Fruit fly (Drosophila melanogaster) whole organism, embryonic: Measurements from ENCODE around the gene CG9630.

Experiments
- BtbVII ChIP-seq: fragments of 200-800 bp; sonication (Bioruptor generic); optimal IDR thresholded peaks from 3 replicates; lab custom pipeline; 2017; ENCODE audit warnings: missing biosample characterization, mild to moderate bottlenecking, missing genetic modification characterization
- CG10267 ChIP-seq: fragments of 200-800 bp; sonication (Bioruptor generic); optimal IDR thresholded peaks from 2 replicates; lab custom pipeline; 2018; ENCODE audit warnings: missing biosample characterization, mild to moderate bottlenecking, missing genetic modification characterization, moderate library complexity
- CG10274 ChIP-seq: fragments of 200-800 bp; sonication (Bioruptor generic); optimal IDR thresholded peaks from 3 replicates; lab custom pipeline; 2017; ENCODE audit warnings: missing biosample characterization, mild to moderate bottlenecking, missing genetic modification characterization
- CG10565 ChIP-seq: fragments of 200-800 bp; sonication (Bioruptor generic); optimal IDR thresholded peaks from 3 replicates; lab custom pipeline; 2016; ENCODE audit warnings: missing biosample characterization, mild to moderate bottlenecking, missing genetic modification characterization
- CG10979 ChIP-seq: fragments of 200-800 bp; sonication (Bioruptor generic); optimal IDR thresholded peaks from 2 replicates; lab custom pipeline; 2018; ENCODE audit warnings: missing biosample characterization, mild to moderate bottlenecking, missing genetic modification characterization, moderate library complexity
- CG12659 ChIP-seq: fragments of 200-800 bp; sonication (Bioruptor generic); optimal IDR thresholded peaks from 3 replicates; lab custom pipeline; 2017; ENCODE audit warnings: mild to moderate bottlenecking, missing biosample characterization, missing genetic modification reagents, missing genetic modification characterization
- CG13624 ChIP-seq: fragments of 200-800 bp; sonication (Bioruptor generic); optimal IDR thresholded peaks from 2 replicates; lab custom pipeline; 2016; ENCODE audit warnings: missing biosample characterization, missing genetic modification characterization
- CG15514 ChIP-seq: fragments of 200-800 bp; sonication (Bioruptor generic); optimal IDR thresholded peaks from 3 replicates; lab custom pipeline; 2017; ENCODE audit warnings: missing biosample characterization, missing genetic modification characterization, mild to moderate bottlenecking, moderate library complexity, missing genetic modification reagents
- CG1603 ChIP-seq: fragments of 200-800 bp; sonication (Bioruptor generic); optimal IDR thresholded peaks from 2 replicates; lab custom pipeline; 2019; ENCODE audit warnings: missing biosample characterization, mild to moderate bottlenecking, missing genetic modification characterization, moderate library complexity
- CG16813 ChIP-seq: fragments of 200-800 bp; sonication (Bioruptor generic); IDR thresholded peaks from 3 replicates; pipeline ENCODE4 v1.3.6; 2022; ENCODE audit warnings: missing biosample characterization, missing genetic modification characterization; ENCODE audit not compliant: partially characterized antibody
- CG17385 ChIP-seq: fragments of 200-800 bp; sonication (Bioruptor generic); optimal IDR thresholded peaks from 3 replicates; lab custom pipeline; 2018; ENCODE audit warnings: missing biosample characterization, mild to moderate bottlenecking, missing genetic modification characterization
- CG2116 ChIP-seq: fragments of 200-800 bp; sonication (Bioruptor generic); optimal IDR thresholded peaks from 3 replicates; lab custom pipeline; 2018; ENCODE audit warnings: missing biosample characterization, mild to moderate bottlenecking, missing genetic modification characterization
- CG30020 ChIP-seq: fragments of 200-800 bp; optimal IDR thresholded peaks from 2 replicates; lab custom pipeline; 2019; ENCODE audit warnings: missing biosample characterization, mild to moderate bottlenecking, missing genetic modification characterization, moderate library complexity
- CG31388 ChIP-seq: fragments of 200-800 bp; sonication (Bioruptor generic); optimal IDR thresholded peaks from 2 replicates; lab custom pipeline; 2016; ENCODE audit warnings: missing biosample characterization, missing genetic modification characterization
- CG33213 ChIP-seq: fragments of 200-800 bp; sonication (Bioruptor generic); optimal IDR thresholded peaks from 3 replicates; lab custom pipeline; 2016; ENCODE audit warnings: missing biosample characterization, missing genetic modification characterization
- CG34224 ChIP-seq: fragments of 200-800 bp; sonication (Bioruptor generic); IDR thresholded peaks from 3 replicates; pipeline ENCODE4 v1.3.6; 2022; ENCODE audit warnings: missing biosample characterization, missing genetic modification characterization; ENCODE audit not compliant: partially characterized antibody
- CG34422 ChIP-seq: fragments of 200-800 bp; sonication (Bioruptor generic); IDR thresholded peaks from 3 replicates; pipeline ENCODE4 v1.3.6; 2022; ENCODE audit warnings: missing biosample characterization, missing genetic modification characterization
- CG3847 ChIP-seq: fragments of 200-800 bp; sonication (Bioruptor generic); IDR thresholded peaks from 2 replicates; pipeline ENCODE4 v1.3.6; 2022; ENCODE audit warnings: missing biosample characterization, missing genetic modification characterization
- CG4820 ChIP-seq: fragments of 200-800 bp; sonication (Bioruptor generic); optimal IDR thresholded peaks from 3 replicates; lab custom pipeline; 2016; ENCODE audit warnings: missing biosample characterization, missing genetic modification characterization
- CG6791 ChIP-seq: fragments of 200-800 bp; sonication (Bioruptor generic); IDR thresholded peaks from 3 replicates; pipeline ENCODE4 v1.3.6; 2022; ENCODE audit warnings: missing biosample characterization, missing genetic modification characterization; ENCODE audit not compliant: partially characterized antibody
- CG7271 ChIP-seq: fragments of 200-800 bp; sonication (Bioruptor generic); optimal IDR thresholded peaks from 2 replicates; lab custom pipeline; 2018; ENCODE audit warnings: missing biosample characterization, mild to moderate bottlenecking, missing genetic modification characterization, moderate library complexity
- CG7745 ChIP-seq: fragments of 200-800 bp; sonication (Bioruptor generic); optimal IDR thresholded peaks from 2 replicates; lab custom pipeline; 2018; ENCODE audit warnings: missing biosample characterization, mild to moderate bottlenecking, missing genetic modification characterization, moderate library complexity
- CG8089 ChIP-seq: fragments of 200-800 bp; sonication (Bioruptor generic); optimal IDR thresholded peaks from 3 replicates; lab custom pipeline; 2016; ENCODE audit warnings: missing biosample characterization, missing genetic modification characterization
- CG8765 ChIP-seq: fragments of 200-800 bp; sonication (Bioruptor generic); IDR thresholded peaks from 2 replicates; pipeline ENCODE4 v1.3.6; 2022; ENCODE audit warnings: missing biosample characterization, missing genetic modification characterization
- CkIIα-i1 ChIP-seq: fragments of 200-800 bp; sonication (Bioruptor generic); IDR thresholded peaks from 2 replicates; pipeline ENCODE4 v1.3.6; 2022; ENCODE audit warnings: missing biosample characterization, missing genetic modification characterization
- Deaf1 ChIP-seq: fragments of 200-800 bp; optimal IDR thresholded peaks from 3 replicates; lab custom pipeline; 2019; ENCODE audit warnings: missing biosample characterization, mild to moderate bottlenecking, missing genetic modification characterization, moderate library complexity
- E2f2 ChIP-seq: fragments of 200-800 bp; sonication (Bioruptor generic); IDR thresholded peaks from 2 replicates; pipeline ENCODE4 v1.3.6; 2022; ENCODE audit warnings: missing biosample characterization, missing genetic modification characterization
- HLH54F ChIP-seq: fragments of 200-800 bp; sonication (Bioruptor generic); optimal IDR thresholded peaks from 3 replicates; lab custom pipeline; 2016; ENCODE audit warnings: missing biosample characterization, missing genetic modification characterization
- Hr3 ChIP-seq: fragments of 200-800 bp; sonication (Bioruptor generic); optimal IDR thresholded peaks from 3 replicates; lab custom pipeline; 2016; ENCODE audit warnings: missing biosample characterization, missing genetic modification characterization
- MESR4 ChIP-seq: fragments of 200-800 bp; sonication (Bioruptor generic); optimal IDR thresholded peaks from 2 replicates; lab custom pipeline; 2018; ENCODE audit warnings: missing biosample characterization, mild to moderate bottlenecking, missing genetic modification characterization, moderate library complexity
- Sox100B ChIP-seq: fragments of 200-800 bp; sonication (Bioruptor generic); optimal IDR thresholded peaks from 3 replicates; lab custom pipeline; 2018; ENCODE audit warnings: missing biosample characterization, mild to moderate bottlenecking, missing genetic modification characterization
- YL-1 ChIP-seq: fragments of 200-800 bp; sonication (Bioruptor generic); optimal IDR thresholded peaks from 3 replicates; lab custom pipeline; 2017; ENCODE audit warnings: missing biosample characterization, mild to moderate bottlenecking, missing genetic modification characterization
- bbx ChIP-seq: fragments of 200-800 bp; sonication (Bioruptor generic); IDR thresholded peaks from 2 replicates; pipeline ENCODE4 v1.3.6; 2022; ENCODE audit warnings: missing biosample characterization, missing genetic modification characterization; ENCODE audit not compliant: partially characterized antibody
- br ChIP-seq: fragments of >200 bp; optimal IDR thresholded peaks from 2 replicates; lab custom pipeline; 2017
- cad ChIP-seq: fragments of >200 bp; optimal IDR thresholded peaks from 2 replicates; lab custom pipeline; 2017; ENCODE audit warnings: missing biosample characterization, missing genetic modification characterization
- ci ChIP-seq: fragments of 200-800 bp; sonication (Bioruptor generic); IDR thresholded peaks from 3 replicates; pipeline ENCODE4 v1.3.6; 2022; ENCODE audit warnings: missing biosample characterization, missing genetic modification characterization
- da ChIP-seq: fragments of 200-800 bp; sonication (Bioruptor generic); optimal IDR thresholded peaks from 2 replicates; lab custom pipeline; 2016; ENCODE audit warnings: missing biosample characterization, missing genetic modification characterization
- dati ChIP-seq: fragments of 200-800 bp; sonication (Bioruptor generic); IDR thresholded peaks from 2 replicates; pipeline ENCODE4 v1.3.6; 2022; ENCODE audit warnings: missing biosample characterization, missing genetic modification characterization
- dysf ChIP-seq: fragments of 200-800 bp; sonication (Bioruptor generic); IDR thresholded peaks from 3 replicates; pipeline ENCODE4 v1.3.6; 2022; ENCODE audit warnings: missing biosample characterization, missing genetic modification characterization
- gcm ChIP-seq: fragments of 200-800 bp; sonication (Bioruptor generic); optimal IDR thresholded peaks from 2 replicates; lab custom pipeline; 2019; ENCODE audit warnings: missing biosample characterization, mild to moderate bottlenecking, missing genetic modification characterization, moderate library complexity
- insv ChIP-seq, 2 experiments: fragments of 200-800 bp; sonication (Bioruptor generic); optimal IDR thresholded peaks; 3 replicates each; lab custom pipeline; 2016 to 2018; ENCODE audit warnings: missing biosample characterization in 2 of 2, missing genetic modification characterization in 2 of 2
- lmd ChIP-seq: fragments of 200-800 bp; sonication (Bioruptor generic); IDR thresholded peaks from 2 replicates; pipeline ENCODE4 v1.3.6; 2022; ENCODE audit warnings: missing biosample characterization, missing genetic modification characterization
- nom ChIP-seq: fragments of 200-800 bp; sonication (Bioruptor generic); optimal IDR thresholded peaks from 2 replicates; lab custom pipeline; 2017; ENCODE audit warnings: missing biosample characterization, missing genetic modification characterization, mild to moderate bottlenecking, moderate library complexity, missing genetic modification reagents
- peb ChIP-seq: fragments of 200-800 bp; sonication (Bioruptor generic); IDR thresholded peaks from 2 replicates; pipeline ENCODE4 v1.3.6; 2022; ENCODE audit warnings: missing biosample characterization, missing genetic modification characterization
- prd ChIP-seq, 3 experiments: fragments of >200 bp in 2 of 3; fragments of 200-800 bp in 1 of 3; sonication (Bioruptor generic) in 1 of 3; optimal IDR thresholded peaks in 2 of 3; IDR thresholded peaks in 1 of 3; 2 replicates in 2 of 3; 3 replicates in 1 of 3; pipeline versions ENCODE4 v1.3.6 to Lab custom; 2017 to 2022; ENCODE audit warnings: missing biosample characterization in 1 of 3, missing genetic modification characterization in 1 of 3
- pzg ChIP-seq: fragments of 200-800 bp; sonication (Bioruptor generic); optimal IDR thresholded peaks from 3 replicates; lab custom pipeline; 2018; ENCODE audit warnings: missing biosample characterization, mild to moderate bottlenecking, missing genetic modification characterization, moderate library complexity
- run ChIP-seq: fragments of 200-800 bp; sonication (Bioruptor generic); optimal IDR thresholded peaks from 3 replicates; lab custom pipeline; 2018; ENCODE audit warnings: missing biosample characterization, mild to moderate bottlenecking, missing genetic modification characterization
- sqz ChIP-seq: fragments of 200-800 bp; sonication (Bioruptor generic); optimal IDR thresholded peaks from 3 replicates; lab custom pipeline; 2018; ENCODE audit warnings: missing biosample characterization, mild to moderate bottlenecking, missing genetic modification characterization
- toy ChIP-seq: fragments of 200-800 bp; sonication (Bioruptor generic); IDR thresholded peaks from 2 replicates; pipeline ENCODE4 v1.3.6; 2022; ENCODE audit warnings: missing biosample characterization, missing genetic modification characterization
- wdn ChIP-seq: fragments of 200-800 bp; sonication (Bioruptor generic); IDR thresholded peaks from 2 replicates; pipeline ENCODE4 v1.3.6; 2022; ENCODE audit warnings: missing biosample characterization, missing genetic modification characterization
- wek ChIP-seq: fragments of 200-800 bp; sonication (Bioruptor generic); optimal IDR thresholded peaks from 3 replicates; lab custom pipeline; 2018; ENCODE audit warnings: missing biosample characterization, mild to moderate bottlenecking, missing genetic modification characterization, moderate library complexity

The CG9630 gene

dm6 chr3R:8313038-8313437, 43.3 kb upstream of the CG9630 start, which contains the start of gene CG7483 (continued):
- no peak for TF ChIP-seq CG7745 (tag; lab: Kevin White, UChicago)
- TF ChIP-seq dati (GFP tag; lab: Robert Waterston, UW) = no peak
- TF ChIP-seq prd (optimal IDR thresholded peaks at IDR 0.05; lab: Kevin White, UChicago) = no peak
- TF ChIP-seq prd (GFP tag; IDR thresholded peaks at IDR 0.05; lab: Robert Waterston, UW) = no peak
- peak; percentile 13 for TF ChIP-seq CG1603
- TF ChIP-seq wek = no peak
- TF ChIP-seq run = no peak
- TF ChIP-seq CG33213 = no peak
- TF ChIP-seq pzg (GFP tag; lab: Kevin White, UChicago) = peak; percentile 76
- TF ChIP-seq insv (GFP tag; optimal IDR thresholded peaks at IDR 0.05; lab: Kevin White, UChicago) = peak in 1 of 2 experiments; percentile 30
- peak; percentile 48 for TF ChIP-seq CG10267 (tag; lab: Kevin White, UChicago)
- no peak for TF ChIP-seq CG10565 (GFP tag; lab: Kevin White, UChicago)
- TF ChIP-seq CG7271 (tag; lab: Kevin White, UChicago) = peak; percentile 3
- TF ChIP-seq lmd (GFP tag; lab: Robert Waterston, UW) = no peak
- no peak for TF ChIP-seq wdn (GFP tag; lab: Robert Waterston, UW)
- TF ChIP-seq CG10979 (tag; lab: Kevin White, UChicago) = no peak
- no peak for TF ChIP-seq CG8089 (GFP tag; lab: Kevin White, UChicago)
- peak; percentile 75 for TF ChIP-seq YL-1
- TF ChIP-seq br (lab: Kevin White, UChicago) = no peak
- TF ChIP-seq nom (GFP tag; lab: Kevin White, UChicago) = no peak
- TF ChIP-seq dysf (GFP tag; lab: Robert Waterston, UW) = no peak
- no peak for TF ChIP-seq gcm (GFP tag; lab: Kevin White, UChicago)
- no peak for TF ChIP-seq CG17385 (GFP tag; lab: Kevin White, UChicago)
- TF ChIP-seq CG3847 (GFP tag; lab: Robert Waterston, UW) = no peak
- peak; percentile 52; the same call in 1 of the 3 replicates for TF ChIP-seq CG34422 (GFP tag; lab: Robert Waterston, UW)
- TF ChIP-seq CG30020 (tag; lab: Kevin White, UChicago) = no peak
- no peak for TF ChIP-seq da (GFP tag; lab: Kevin White, UChicago)
- TF ChIP-seq CG12659 (GFP tag; lab: Kevin White, UChicago) = peak; percentile 42
- TF ChIP-seq sqz (GFP tag; lab: Kevin White, UChicago) = peak; percentile 81
- TF ChIP-seq cad (GFP tag; lab: Kevin White, UChicago) = no peak
- TF ChIP-seq CG6791 = peak; percentile 90
- TF ChIP-seq CG13624 (GFP tag; lab: Kevin White, UChicago) = no peak
- TF ChIP-seq MESR4 (GFP tag; lab: Kevin White, UChicago) = peak; percentile 93
- no peak for TF ChIP-seq Deaf1 (tag; lab: Kevin White, UChicago)
- no peak for TF ChIP-seq CkIIα-i1 (GFP tag; lab: Robert Waterston, UW)
- peak; percentile 98 for TF ChIP-seq E2f2 (GFP tag; lab: Robert Waterston, UW)
- TF ChIP-seq ci (GFP tag; lab: Robert Waterston, UW) = 0 out of 3 replicates have a peak, but pooled peaks have one; percentile 20
- no peak for TF ChIP-seq CG8765
- TF ChIP-seq CG10274 (GFP tag; lab: Kevin White, UChicago) = no peak
- no peak for TF ChIP-seq Sox100B (GFP tag; lab: Kevin White, UChicago)
- TF ChIP-seq CG2116 = peak; percentile 70
- no peak for TF ChIP-seq BtbVII
- no peak for TF ChIP-seq peb
- TF ChIP-seq toy (GFP tag; lab: Robert Waterston, UW) = no peak
- TF ChIP-seq CG34224 (GFP tag; lab: Robert Waterston, UW) = peak; percentile 94
- no peak for TF ChIP-seq CG4820 (GFP tag; lab: Kevin White, UChicago)
- no peak for TF ChIP-seq CG31388 (GFP tag; lab: Kevin White, UChicago)
- no peak for TF ChIP-seq Hr3 (GFP tag; lab: Kevin White, UChicago)
- TF ChIP-seq bbx (GFP tag; lab: Robert Waterston, UW) = peak; percentile 84
- TF ChIP-seq HLH54F = no peak
- TF ChIP-seq CG16813 (GFP tag; lab: Robert Waterston, UW) = peak; percentile 79
- TF ChIP-seq CG15514 = peak; percentile 39
